Worm (Caenorhabditis elegans): ENCODE results near the gene F41F3.8.

DNA sequence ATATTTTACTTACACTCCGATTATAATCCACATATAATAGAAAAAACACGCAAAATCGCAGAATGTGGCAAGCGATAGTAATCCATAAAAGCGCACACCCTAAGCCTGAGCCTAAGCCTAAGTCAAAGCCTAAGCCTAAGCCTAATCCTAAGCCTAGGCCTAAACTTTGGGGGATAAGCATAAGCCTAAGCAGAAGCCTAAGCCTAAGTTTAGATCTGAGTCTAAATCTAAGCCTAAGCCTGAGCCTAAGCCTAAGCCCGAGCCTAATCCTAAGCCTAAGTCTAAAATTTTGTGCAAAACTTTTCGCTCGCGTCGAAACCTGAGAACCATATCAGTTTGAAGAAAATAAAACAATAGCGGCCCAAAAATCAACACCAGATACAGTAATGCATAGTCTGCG is 35.5 kb downstream of the F41F3.8 start:
- TF ChIP-seq snpc-4 (tag; optimal IDR thresholded peaks at IDR 0.05) (no peak), unc-39 (tag; optimal IDR thresholded peaks at IDR 0.05) (no peak), ztf-11 (tag; optimal IDR thresholded peaks at IDR 0.05) (no peak), nhr-23 (tag; optimal IDR thresholded peaks at IDR 0.05) (no peak), lin-39 (tag; optimal IDR thresholded peaks at IDR 0.05) (no peak), skn-1 (tag; optimal IDR thresholded peaks at IDR 0.05) (no peak), nhr-237 (tag; optimal IDR thresholded peaks at IDR 0.05) (no peak), nhr-11 (tag; optimal IDR thresholded peaks at IDR 0.05) (no peak), nhr-77 (tag; optimal IDR thresholded peaks at IDR 0.05) (no peak), unc-62 (GFP tag; optimal IDR thresholded peaks at IDR 0.05) (no peak), lin-11 (tag; optimal IDR thresholded peaks at IDR 0.05) (no peak)
